Worm (Caenorhabditis elegans) whole organism, late embryonic: ENCODE measurements around the gene F20D12.12.
"Not testable (repeated sequence)": the region's sequence is repeated elsewhere in the genome, so short reads cannot be mapped to it uniquely, and the experiment has no call there.

Experiments
- ama-1 ChIP-seq: fragments of 150-350 bp; optimal IDR thresholded peaks from 2 replicates; lab custom pipeline; 2014
- ceh-18 ChIP-seq: sonication (generic microtip); optimal IDR thresholded peaks from 2 replicates; lab custom pipeline; 2016; ENCODE audit warnings: missing genetic modification characterization, missing compliant biosample characterization
- ceh-19 ChIP-seq: fragments of 200-800 bp; sonication (Bioruptor generic); optimal IDR thresholded peaks from 2 replicates; lab custom pipeline; 2018; ENCODE audit warnings: mild to moderate bottlenecking, missing genetic modification characterization, missing compliant biosample characterization
- dve-1 ChIP-seq: sonication (generic microtip); optimal IDR thresholded peaks from 2 replicates; lab custom pipeline; 2017; ENCODE audit warnings: antibody characterized with exemption, mild to moderate bottlenecking, missing genetic modification characterization, missing compliant biosample characterization
- hlh-15 ChIP-seq: sonication (generic microtip); optimal IDR thresholded peaks from 2 replicates; lab custom pipeline; 2016; ENCODE audit warnings: missing genetic modification characterization, missing compliant biosample characterization
- lin-11 ChIP-seq: fragments of 200-800 bp; sonication (Bioruptor generic); optimal IDR thresholded peaks from 2 replicates; lab custom pipeline; 2018; ENCODE audit warnings: mild to moderate bottlenecking, missing genetic modification characterization, missing compliant biosample characterization
- nhr-11 ChIP-seq: fragments of 150-350 bp; optimal IDR thresholded peaks from 2 replicates; lab custom pipeline; 2014; ENCODE audit warnings: missing biosample characterization, missing genetic modification characterization
- pha-4 ChIP-seq: fragments of 150-350 bp; optimal IDR thresholded peaks from 2 replicates; lab custom pipeline; 2018; ENCODE audit warnings: missing biosample characterization, missing genetic modification reagents, missing genetic modification characterization
- unc-86 ChIP-seq: sonication (generic microtip); optimal IDR thresholded peaks from 2 replicates; lab custom pipeline; 2016; ENCODE audit warnings: missing genetic modification characterization, missing compliant biosample characterization

DNA sequence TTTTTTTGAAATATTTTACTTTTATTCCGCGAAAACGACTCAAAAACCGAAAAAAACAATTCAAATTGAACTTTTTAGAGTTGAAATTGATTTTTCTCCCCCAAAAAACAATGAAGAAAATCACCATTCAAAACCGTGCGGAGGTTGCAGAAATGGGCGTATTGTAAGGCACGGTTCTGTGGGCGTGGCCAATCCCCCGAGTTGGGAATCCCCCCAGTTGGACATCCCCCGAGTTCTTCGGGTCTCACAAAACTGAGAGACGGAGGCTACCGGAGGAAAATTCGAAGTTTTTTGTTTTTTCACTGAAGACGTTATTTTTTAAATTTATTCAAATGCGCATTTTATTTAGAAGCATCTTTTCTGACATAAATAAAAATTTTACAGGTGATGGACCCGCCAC, 1.1 kb downstream of the F20D12.12 start, which contains the start of gene mcm-3AP:
- TF ChIP-seq dve-1 (tag; lab: Kevin White, UChicago); ama-1 (lab: Kevin White, UChicago); nhr-11 (tag; lab: Kevin White, UChicago); lin-11 (tag; lab: Kevin White, UChicago); unc-86; pha-4 (tag; lab: Kevin White, UChicago); ceh-19 (GFP tag; lab: Kevin White, UChicago); hlh-15 (tag; lab: Kevin White, UChicago): not testable (repeated sequence)
- peak; percentile 8 for TF ChIP-seq ceh-18
